Worm (Caenorhabditis elegans): ENCODE measurements around the gene C49C8.5.

ce11 chrIV:8630243-8630642, 23.2 kb downstream of the C49C8.5 start:
- no peak for TF ChIP-seq unc-62 (GFP tag; optimal IDR thresholded peaks at IDR 0.05)
- no peak for TF ChIP-seq unc-86 (tag; optimal IDR thresholded peaks at IDR 0.05)
- no peak for TF ChIP-seq nhr-90 (tag; optimal IDR thresholded peaks at IDR 0.05; ENCODE audit: poor library complexity)

All from whole organism, L1 larva.